Fruit fly (Drosophila melanogaster): ENCODE results near the gene Cyp313a3.

Cyp313a3 gene

DNA sequence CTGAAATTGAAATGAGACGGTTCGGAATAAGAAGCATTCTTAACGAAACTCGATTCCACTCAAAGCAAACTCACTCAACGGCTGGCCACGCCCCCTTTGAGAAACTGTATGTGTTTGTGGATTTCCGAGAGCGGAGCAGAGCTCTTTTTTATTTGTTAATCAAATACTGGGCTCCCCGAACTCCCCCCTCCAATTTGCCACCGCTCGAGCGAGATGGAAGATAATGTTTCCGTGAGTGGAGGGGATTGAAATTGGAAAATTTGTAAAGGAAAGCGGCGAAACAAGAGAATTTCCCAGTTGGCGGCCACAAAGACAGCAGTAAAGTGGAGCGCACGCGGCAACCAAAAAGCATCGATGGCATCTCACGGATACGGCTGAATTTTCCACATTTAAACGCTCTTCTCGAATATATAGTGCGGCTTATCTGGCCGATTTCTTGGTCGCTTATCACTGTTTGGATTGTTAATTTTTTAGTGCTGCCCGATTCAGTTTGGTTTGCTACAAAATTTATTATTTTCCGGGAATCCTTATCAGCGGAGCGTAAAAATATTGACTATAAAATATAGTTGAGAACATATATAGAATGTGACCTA is 5.5 kb upstream of the Cyp313a3 start:
- TF ChIP-seq CG17801 (GFP tag; optimal IDR thresholded peaks at IDR 0.05; ENCODE audit: partially characterized antibody) = no peak

DNA sequence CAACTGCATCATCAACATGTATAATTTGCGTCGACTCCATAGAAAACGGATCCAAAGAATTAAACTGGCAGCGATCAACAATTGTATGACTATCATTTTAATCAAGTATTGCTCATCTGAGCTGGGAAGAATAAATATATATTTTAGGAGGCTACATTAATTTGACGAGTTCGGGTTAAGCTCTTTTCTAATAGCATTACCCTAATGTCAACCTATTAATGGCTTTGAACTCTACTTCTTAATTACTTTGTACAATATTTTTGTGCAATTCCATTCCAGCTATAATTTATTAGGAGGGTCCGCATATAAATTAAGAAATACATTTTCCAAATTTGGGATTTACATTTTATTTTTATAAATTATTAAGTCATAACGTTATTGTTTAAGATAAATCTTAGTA is 2.3 kb downstream of the Cyp313a3 start, which contains the start of gene Cyp313a2:
Gene Cyp313a2 (minus strand): TSS at position 101 of the 400 bp plus-strand sequence.
- no peak for TF ChIP-seq CG17801 (GFP tag; optimal IDR thresholded peaks at IDR 0.05; ENCODE audit: partially characterized antibody)

DNA sequence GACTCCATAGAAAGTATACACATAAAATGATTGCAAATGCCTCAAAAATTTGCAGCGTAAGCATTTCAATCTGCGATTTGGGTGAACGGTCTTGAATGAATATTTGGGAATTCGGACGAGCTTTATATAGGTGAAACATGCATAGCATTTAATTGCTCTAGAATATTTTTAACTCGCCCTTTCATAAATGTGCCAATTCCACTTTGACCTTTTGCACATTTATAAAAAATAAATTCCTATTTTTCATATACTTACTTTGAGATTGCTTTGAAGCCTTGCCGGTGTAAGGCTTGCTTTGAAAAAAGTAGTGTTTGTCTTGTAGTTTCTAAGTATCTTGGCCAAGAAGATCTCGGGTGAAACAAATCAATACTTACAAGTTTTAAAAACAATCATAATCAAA is 4.5 kb downstream of the Cyp313a3 start, which contains the start of gene Cyp313a5:
Gene Cyp313a5 (minus strand): TSS at position 101 of the 400 bp plus-strand sequence.
- TF ChIP-seq CG17801 (GFP tag; optimal IDR thresholded peaks at IDR 0.05; ENCODE audit: partially characterized antibody) = no peak

DNA sequence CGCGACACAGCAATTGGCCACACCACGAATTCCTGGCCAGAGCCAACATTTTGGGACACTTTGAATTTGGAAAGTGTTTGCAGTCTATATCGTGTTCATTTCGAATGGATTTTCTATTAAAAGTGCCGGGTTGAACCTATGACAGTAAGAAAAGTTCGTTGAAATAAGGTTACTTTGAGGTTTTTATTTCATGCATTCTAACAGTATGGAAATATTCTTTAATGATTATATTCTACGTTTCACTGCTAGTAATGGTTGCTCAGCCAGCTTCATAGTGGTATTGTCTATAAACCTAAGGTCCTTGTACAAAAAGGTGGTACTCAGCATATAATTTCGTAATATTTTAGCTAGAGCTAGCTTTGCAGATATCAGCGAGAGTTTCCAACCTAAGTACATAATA is 6.4 kb downstream of the Cyp313a3 start, which contains the start of gene Pglym87:
Gene Pglym87 (minus strand): TSS at position 101 of the 400 bp plus-strand sequence.
- no peak for TF ChIP-seq CG17801 (GFP tag; optimal IDR thresholded peaks at IDR 0.05; ENCODE audit: partially characterized antibody)

DNA sequence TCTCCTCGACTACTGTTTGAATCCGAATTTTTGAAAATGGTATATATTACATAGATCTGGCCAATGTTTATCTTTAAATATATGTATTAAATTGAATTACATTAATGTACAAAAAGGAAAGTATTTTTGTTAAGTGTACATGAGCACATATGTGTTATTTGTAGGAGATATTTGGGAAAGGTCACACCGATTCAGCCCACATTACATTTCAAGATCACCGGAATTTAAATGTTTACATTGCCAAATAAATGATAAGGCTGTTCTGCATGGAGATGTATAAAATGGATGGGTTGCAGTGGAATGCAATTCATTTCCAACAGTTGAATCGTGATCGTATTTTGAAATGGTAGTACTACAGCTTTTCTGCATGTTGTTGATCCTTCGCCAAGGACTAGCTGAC is 10.0 kb downstream of the Cyp313a3 start, which contains the start of gene CG3916:
Gene CG3916 (plus strand): TSS at position 301 of the 400 bp plus-strand sequence.
- no peak for TF ChIP-seq CG17801 (GFP tag; optimal IDR thresholded peaks at IDR 0.05; ENCODE audit: partially characterized antibody)

DNA sequence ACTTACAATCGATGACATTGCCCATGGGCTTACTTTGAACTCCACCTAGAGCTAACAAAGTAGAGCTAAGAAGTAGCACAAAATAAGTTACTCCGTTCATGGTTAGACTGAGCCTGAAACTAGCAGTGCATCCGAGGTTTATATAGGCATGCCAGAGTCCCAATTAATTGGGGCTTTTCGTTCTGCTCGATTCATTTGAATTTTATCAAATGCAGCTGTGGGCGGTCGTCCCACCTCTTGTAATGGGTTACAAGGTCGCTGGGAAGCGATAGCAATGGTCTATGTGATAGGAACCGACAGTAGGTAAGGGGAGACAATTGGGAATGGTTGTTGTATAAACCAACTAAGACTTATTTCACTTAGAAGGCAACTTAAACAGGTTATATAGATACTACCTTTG is 12.8 kb downstream of the Cyp313a3 start, which contains the start of gene CG12256:
Gene CG12256 (minus strand): TSS at position 101 of the 400 bp plus-strand sequence.
- TF ChIP-seq CG17801 (GFP tag; optimal IDR thresholded peaks at IDR 0.05; ENCODE audit: partially characterized antibody) = no peak

DNA sequence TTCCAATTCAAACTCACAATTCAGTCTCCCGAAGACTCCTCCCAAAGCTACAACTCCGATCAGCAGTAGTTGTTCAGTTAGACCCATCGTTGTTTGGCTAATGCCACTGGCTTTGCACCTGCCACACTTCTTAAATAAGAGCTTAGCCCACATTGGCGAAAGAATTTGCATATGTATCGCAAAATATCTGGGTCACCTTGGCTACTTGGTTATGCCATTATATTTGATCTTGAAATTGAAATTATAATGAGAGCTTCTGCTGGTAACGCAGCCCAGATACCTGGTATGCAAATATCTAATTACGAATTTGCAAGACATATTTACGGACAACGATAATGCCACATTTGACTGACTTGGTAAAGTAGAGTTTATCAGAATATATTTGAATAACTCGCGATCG is 14.1 kb downstream of the Cyp313a3 start, which contains the start of gene CG17404:
Gene CG17404 (minus strand): TSS at position 101 of the 400 bp plus-strand sequence.
- no peak for TF ChIP-seq CG17801 (GFP tag; optimal IDR thresholded peaks at IDR 0.05; ENCODE audit: partially characterized antibody)

DNA sequence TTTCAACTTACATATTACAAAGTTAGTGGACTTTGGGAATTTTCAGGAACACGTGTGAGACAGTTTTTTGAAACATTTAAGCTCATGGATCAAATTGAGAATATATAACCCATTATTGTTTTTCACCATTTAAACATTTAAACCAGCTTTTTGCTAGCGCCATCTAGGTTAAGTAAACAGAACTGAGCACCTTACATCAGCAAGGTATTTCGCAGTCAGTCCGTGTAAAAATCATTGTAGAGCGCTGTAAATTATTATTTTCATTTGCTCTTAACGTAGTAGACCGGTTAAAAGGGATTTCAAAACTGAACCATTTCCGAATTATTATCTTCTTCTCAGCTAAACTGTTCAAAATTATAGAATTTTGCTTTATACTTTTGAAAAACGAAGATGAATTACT is 17.0 kb downstream of the Cyp313a3 start, which contains the start of gene Rsbp15:
Gene Rsbp15 (plus strand): TSS at position 295 of the 400 bp plus-strand sequence.
- TF ChIP-seq CG17801 (GFP tag; optimal IDR thresholded peaks at IDR 0.05; ENCODE audit: partially characterized antibody) = no peak

DNA sequence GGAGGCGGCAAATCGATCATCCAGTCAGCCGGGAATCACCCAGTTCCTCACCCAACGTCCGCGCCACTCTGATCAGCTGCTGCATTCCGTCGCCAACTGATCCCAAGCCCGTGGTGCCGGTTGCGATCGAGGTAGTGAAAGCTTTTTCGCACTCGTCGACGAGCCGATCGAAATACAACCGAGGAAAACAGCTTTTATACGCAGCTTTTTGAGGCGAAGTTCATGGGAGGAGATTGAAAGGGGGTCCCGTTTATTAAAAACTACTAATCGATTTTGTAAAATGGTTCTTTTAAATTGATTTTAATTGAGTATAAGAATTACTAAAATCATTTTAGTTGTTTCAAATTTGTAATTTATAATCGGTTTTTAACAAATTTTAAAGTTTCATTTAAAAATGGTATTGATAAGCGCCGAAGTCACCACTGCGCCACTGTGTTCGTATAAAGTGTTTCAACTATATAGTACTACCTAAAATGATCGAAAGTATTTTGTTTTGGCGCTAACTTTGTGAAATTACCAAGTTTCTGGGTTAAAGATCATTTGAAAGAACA is 17.6 kb downstream of the Cyp313a3 start, which contains the start of gene CG4860:
Gene CG4860 (minus strand): TSS at position 99 of the 551 bp plus-strand sequence.
- peak; percentile 80 for TF ChIP-seq CG17801 (GFP tag; optimal IDR thresholded peaks at IDR 0.05; ENCODE audit: partially characterized antibody)

DNA sequence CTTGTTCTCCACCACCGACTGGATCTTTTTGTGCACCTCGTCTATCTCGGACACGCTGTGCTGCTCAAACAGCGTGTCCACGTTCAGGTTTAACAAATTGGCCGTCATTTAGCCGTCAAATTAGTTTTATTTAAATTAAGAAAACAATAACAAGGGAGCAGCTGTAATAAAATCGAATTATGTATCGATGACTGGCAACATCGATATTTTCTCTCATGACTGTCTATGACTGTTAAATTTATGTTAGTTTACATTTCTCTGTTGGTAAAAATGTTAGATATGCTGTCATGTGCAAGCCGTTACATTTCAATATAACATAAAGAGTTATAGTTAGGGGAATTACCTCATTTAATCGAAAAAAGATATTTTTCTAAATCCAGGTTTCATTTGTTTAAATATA is 19.6 kb downstream of the Cyp313a3 start, which contains the start of gene Cog1:
Gene Cog1 (minus strand): TSS at position 190 of the 400 bp plus-strand sequence.
- no peak for TF ChIP-seq CG17801 (GFP tag; optimal IDR thresholded peaks at IDR 0.05; ENCODE audit: partially characterized antibody)

DNA sequence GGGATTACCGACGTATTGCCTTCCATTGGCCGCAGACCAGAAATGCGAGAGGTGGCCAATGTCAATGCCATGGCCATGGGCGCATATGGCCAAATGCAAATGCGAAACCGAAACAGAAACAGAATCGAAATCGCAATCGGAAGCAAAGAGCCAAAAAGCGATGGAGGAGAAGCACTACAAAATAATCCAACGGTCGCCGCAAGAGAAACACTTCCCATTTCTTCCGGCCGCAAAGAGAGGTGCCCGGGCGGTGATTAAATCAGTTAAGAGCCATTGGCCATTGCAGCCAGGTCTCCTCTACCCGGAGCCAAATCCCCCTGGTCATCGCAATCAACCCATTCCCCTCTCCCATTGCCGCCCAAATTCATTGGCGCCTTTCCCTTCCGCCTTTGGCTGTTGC is 24.9 kb downstream of the Cyp313a3 start, which contains the start of gene CG14742:
Gene CG14742 (plus strand): TSS at position 301 of the 400 bp plus-strand sequence.
- TF ChIP-seq CG17801 (GFP tag; optimal IDR thresholded peaks at IDR 0.05; ENCODE audit: partially characterized antibody) = no peak

DNA sequence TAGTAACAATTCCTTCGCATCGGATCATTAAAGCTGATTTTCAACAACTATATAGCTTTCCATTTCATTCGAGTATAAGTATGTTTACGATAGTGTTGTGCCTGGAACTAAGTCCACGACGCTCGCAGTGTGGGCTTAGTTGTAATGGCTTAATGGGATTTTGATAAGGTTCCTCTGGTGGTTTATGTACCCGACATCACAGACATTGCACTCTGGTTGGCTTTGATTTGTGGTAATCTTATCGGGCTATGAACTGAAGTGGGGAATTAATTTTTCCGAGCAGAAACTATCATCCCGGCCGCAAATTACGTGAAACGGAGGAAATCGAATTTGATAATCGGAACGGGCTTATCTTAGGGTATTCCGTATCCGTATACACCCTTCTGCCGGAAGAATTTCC is 27.5 kb downstream of the Cyp313a3 start:
- no peak for TF ChIP-seq CG17801 (GFP tag; optimal IDR thresholded peaks at IDR 0.05; ENCODE audit: partially characterized antibody)

DNA sequence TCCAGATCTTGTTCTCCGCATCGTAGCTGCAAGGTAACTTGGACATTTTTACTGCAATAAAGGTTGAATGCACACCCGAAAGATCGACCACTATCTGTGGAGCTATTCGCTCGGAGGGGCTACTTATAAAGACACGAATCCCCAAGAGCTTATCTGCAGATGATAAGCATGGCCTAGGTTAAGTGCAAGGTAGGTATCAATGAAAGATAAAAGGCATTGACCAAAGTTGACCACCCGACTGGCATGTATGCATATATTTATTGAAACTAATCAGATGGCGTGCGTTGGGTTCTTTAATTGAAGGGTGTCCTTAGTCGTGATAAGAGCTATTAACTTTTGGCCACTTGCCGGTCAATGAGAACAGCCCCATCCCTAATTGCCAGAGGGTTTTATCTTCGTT is 28.8 kb downstream of the Cyp313a3 start, which contains the start of gene CG4830:
Gene CG4830 (minus strand): TSS at position 101 of the 400 bp plus-strand sequence.
- TF ChIP-seq CG17801 (GFP tag; optimal IDR thresholded peaks at IDR 0.05; ENCODE audit: partially characterized antibody) = no peak

DNA sequence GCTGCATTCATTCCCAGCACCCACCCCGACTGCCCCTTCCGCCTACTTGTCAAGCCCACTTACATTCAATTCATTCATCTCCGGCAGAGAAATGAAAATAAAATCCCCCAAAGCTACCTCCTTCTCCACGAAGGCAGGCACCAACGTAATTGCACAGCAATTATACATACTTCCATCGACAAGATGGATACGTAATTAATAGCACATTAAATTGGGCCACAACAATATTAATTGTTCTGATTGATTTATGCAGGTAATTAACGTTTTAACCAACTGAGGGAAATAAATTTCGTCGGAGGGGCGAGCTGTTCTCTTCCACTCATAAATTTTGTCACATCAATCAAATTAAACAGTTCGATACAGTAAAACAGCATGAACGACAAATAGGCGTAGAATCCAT is 41.4 kb downstream of the Cyp313a3 start, which contains the start of gene Adk1:
Gene Adk1 (plus strand): TSS at position 301 of the 400 bp plus-strand sequence.
- no peak for TF ChIP-seq CG17801 (GFP tag; optimal IDR thresholded peaks at IDR 0.05; ENCODE audit: partially characterized antibody)

DNA sequence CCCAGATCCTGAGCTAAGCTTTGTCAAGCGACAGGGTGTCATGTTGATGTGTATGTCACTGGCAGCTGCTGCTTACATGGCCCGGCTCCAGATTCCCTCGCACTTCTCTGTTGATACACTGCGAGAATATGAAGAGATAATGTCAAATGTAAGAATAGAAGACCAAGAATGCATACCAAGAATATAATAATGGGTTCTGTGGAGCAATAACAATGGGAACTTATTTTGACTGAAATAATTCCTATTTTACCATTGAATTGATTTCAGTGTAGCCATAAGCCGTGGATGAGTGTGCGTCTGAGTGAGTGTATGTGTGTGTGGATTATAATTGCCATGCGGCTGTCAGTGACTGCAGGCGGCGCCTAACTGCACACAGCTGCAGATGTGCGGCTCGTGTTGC is 43.0 kb downstream of the Cyp313a3 start:
- TF ChIP-seq CG17801 (GFP tag; optimal IDR thresholded peaks at IDR 0.05; ENCODE audit: partially characterized antibody) = no peak

DNA sequence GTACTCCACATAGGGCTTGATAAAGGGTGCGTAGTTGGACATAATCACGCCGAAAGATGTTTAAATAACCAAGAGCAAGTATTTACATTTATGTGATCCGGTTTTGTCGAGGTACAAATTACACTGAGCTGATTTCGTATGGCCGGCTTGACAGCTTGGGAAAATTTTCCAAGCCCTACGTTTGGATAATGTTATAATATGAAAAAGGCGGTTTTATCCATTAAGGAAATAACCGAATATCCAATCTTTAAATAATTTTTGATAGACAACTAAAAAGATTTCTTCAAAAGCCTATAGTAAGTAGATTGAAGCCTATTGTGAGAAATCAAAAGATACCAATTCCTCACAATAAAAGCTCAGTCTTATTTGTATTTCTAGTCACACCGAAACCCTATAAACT is 44.2 kb downstream of the Cyp313a3 start, which contains the start of the genes eIF3d2 and CG43450:
Gene eIF3d2 (minus strand): TSS at position 101 of the 400 bp plus-strand sequence.
Gene CG43450 (plus strand): TSS at position 384 of the 400 bp plus-strand sequence.
- no peak for TF ChIP-seq CG17801 (GFP tag; optimal IDR thresholded peaks at IDR 0.05; ENCODE audit: partially characterized antibody)
